Fruit fly (Drosophila melanogaster) whole organism, embryonic: ENCODE results near the gene CG43063.

Experiments used
- BEAF-32 ChIP-seq: fragments of 200-800 bp; sonication (Bioruptor generic); optimal IDR thresholded peaks from 3 replicates; lab custom pipeline; 2017; ENCODE audit warnings: missing biosample characterization, missing genetic modification characterization, mild to moderate bottlenecking, moderate library complexity, missing genetic modification reagents
- Bgb ChIP-seq: fragments of 200-800 bp; sonication (Bioruptor generic); IDR thresholded peaks from 2 replicates; pipeline ENCODE4 v1.3.6; 2022; ENCODE audit warnings: missing biosample characterization, missing genetic modification characterization; ENCODE audit not compliant: partially characterized antibody
- CG12942 ChIP-seq: fragments of 200-800 bp; sonication (Bioruptor generic); optimal IDR thresholded peaks from 3 replicates; lab custom pipeline; 2016; ENCODE audit warnings: missing biosample characterization, missing genetic modification characterization
- CG1603 ChIP-seq: fragments of 200-800 bp; sonication (Bioruptor generic); optimal IDR thresholded peaks from 2 replicates; lab custom pipeline; 2019; ENCODE audit warnings: missing biosample characterization, mild to moderate bottlenecking, missing genetic modification characterization, moderate library complexity
- CG16813 ChIP-seq: fragments of 200-800 bp; sonication (Bioruptor generic); IDR thresholded peaks from 3 replicates; pipeline ENCODE4 v1.3.6; 2022; ENCODE audit warnings: missing biosample characterization, missing genetic modification characterization; ENCODE audit not compliant: partially characterized antibody
- CG16863 ChIP-seq: fragments of 200-800 bp; sonication (Bioruptor generic); optimal IDR thresholded peaks from 3 replicates; lab custom pipeline; 2016; ENCODE audit warnings: missing biosample characterization, missing genetic modification characterization
- CG17186 ChIP-seq: fragments of 200-800 bp; sonication (Bioruptor generic); optimal IDR thresholded peaks from 3 replicates; lab custom pipeline; 2017; ENCODE audit warnings: missing biosample characterization, missing genetic modification reagents, missing genetic modification characterization
- CG17359 ChIP-seq: fragments of 200-800 bp; sonication (Bioruptor generic); optimal IDR thresholded peaks from 3 replicates; lab custom pipeline; 2018; ENCODE audit warnings: missing biosample characterization, mild to moderate bottlenecking, missing genetic modification characterization, moderate library complexity
- CG17361 ChIP-seq: fragments of 200-800 bp; sonication (Bioruptor generic); IDR thresholded peaks from 3 replicates; pipeline ENCODE4 v1.3.6; 2022; ENCODE audit warnings: missing biosample characterization, missing genetic modification characterization
- CG31365 ChIP-seq: fragments of 200-800 bp; sonication (Bioruptor generic); optimal IDR thresholded peaks from 2 replicates; lab custom pipeline; 2018; ENCODE audit warnings: missing biosample characterization, mild to moderate bottlenecking, missing genetic modification characterization
- CG31388 ChIP-seq: fragments of 200-800 bp; sonication (Bioruptor generic); optimal IDR thresholded peaks from 2 replicates; lab custom pipeline; 2016; ENCODE audit warnings: missing biosample characterization, missing genetic modification characterization
- CG32772 ChIP-seq: fragments of 200-800 bp; sonication (Bioruptor generic); IDR thresholded peaks from 2 replicates; pipeline ENCODE4 v1.3.6; 2022; ENCODE audit warnings: missing biosample characterization, missing genetic modification characterization
- CG33213 ChIP-seq: fragments of 200-800 bp; sonication (Bioruptor generic); optimal IDR thresholded peaks from 3 replicates; lab custom pipeline; 2016; ENCODE audit warnings: missing biosample characterization, missing genetic modification characterization
- CG6175 ChIP-seq: fragments of 200-800 bp; sonication (Bioruptor generic); IDR thresholded peaks from 3 replicates; pipeline ENCODE4 v1.3.6; 2022; ENCODE audit warnings: missing biosample characterization, missing genetic modification characterization
- CG6791 ChIP-seq: fragments of 200-800 bp; sonication (Bioruptor generic); IDR thresholded peaks from 3 replicates; pipeline ENCODE4 v1.3.6; 2022; ENCODE audit warnings: missing biosample characterization, missing genetic modification characterization; ENCODE audit not compliant: partially characterized antibody
- CG7556 ChIP-seq: fragments of 200-800 bp; sonication (Bioruptor generic); optimal IDR thresholded peaks from 2 replicates; lab custom pipeline; 2017; ENCODE audit warnings: missing biosample characterization, mild to moderate bottlenecking, missing genetic modification characterization
- CG7745 ChIP-seq: fragments of 200-800 bp; sonication (Bioruptor generic); optimal IDR thresholded peaks from 2 replicates; lab custom pipeline; 2018; ENCODE audit warnings: missing biosample characterization, mild to moderate bottlenecking, missing genetic modification characterization, moderate library complexity
- CG8944 ChIP-seq: fragments of 200-800 bp; sonication (Bioruptor generic); optimal IDR thresholded peaks from 3 replicates; lab custom pipeline; 2016; ENCODE audit warnings: missing biosample characterization, missing genetic modification characterization
- CkIIα-i1 ChIP-seq: fragments of 200-800 bp; sonication (Bioruptor generic); IDR thresholded peaks from 2 replicates; pipeline ENCODE4 v1.3.6; 2022; ENCODE audit warnings: missing biosample characterization, missing genetic modification characterization
- Doc2 ChIP-seq: fragments of 200-800 bp; sonication (Bioruptor generic); IDR thresholded peaks from 2 replicates; pipeline ENCODE4 v1.3.6; 2022; ENCODE audit warnings: missing biosample characterization, missing genetic modification characterization
- E2f2 ChIP-seq: fragments of 200-800 bp; sonication (Bioruptor generic); IDR thresholded peaks from 2 replicates; pipeline ENCODE4 v1.3.6; 2022; ENCODE audit warnings: missing biosample characterization, missing genetic modification characterization
- Eip74EF ChIP-seq, 2 experiments: fragments of 200-800 bp in 1 of 2; fragments of >200 bp in 1 of 2; sonication (Bioruptor generic) in 1 of 2; optimal IDR thresholded peaks; 2 replicates each; lab custom pipeline; 2017 to 2019; ENCODE audit warnings: missing biosample characterization in 2 of 2, missing genetic modification characterization in 2 of 2, mild to moderate bottlenecking in 1 of 2, moderate library complexity in 1 of 2
- HHEX ChIP-seq: fragments of 200-800 bp; sonication (Bioruptor generic); optimal IDR thresholded peaks from 3 replicates; lab custom pipeline; 2017; ENCODE audit warnings: missing biosample characterization, mild to moderate bottlenecking, missing genetic modification characterization, missing genetic modification reagents
- Hr78 ChIP-seq, 2 experiments: fragments of 200-800 bp in 1 of 2; fragments of >200 bp in 1 of 2; sonication (Bioruptor generic) in 1 of 2; optimal IDR thresholded peaks; 2 replicates each; lab custom pipeline; 2017 to 2019; ENCODE audit warnings: missing biosample characterization in 2 of 2, missing genetic modification characterization in 2 of 2, mild to moderate bottlenecking in 1 of 2, moderate library complexity in 1 of 2
- Lhr ChIP-seq: fragments of 200-800 bp; sonication (Bioruptor generic); optimal IDR thresholded peaks from 3 replicates; lab custom pipeline; 2017; ENCODE audit warnings: mild to moderate bottlenecking, missing biosample characterization, missing genetic modification reagents, missing genetic modification characterization
- Nf-YB ChIP-seq: fragments of 200-800 bp; sonication (Bioruptor generic); optimal IDR thresholded peaks from 3 replicates; lab custom pipeline; 2019; ENCODE audit warnings: missing biosample characterization, mild to moderate bottlenecking, missing genetic modification characterization, moderate library complexity
- Ssrp ChIP-seq: fragments of 200-800 bp; sonication (Bioruptor generic); optimal IDR thresholded peaks from 2 replicates; lab custom pipeline; 2018; ENCODE audit warnings: missing biosample characterization, mild to moderate bottlenecking, missing genetic modification characterization, moderate library complexity
- bbx ChIP-seq: fragments of 200-800 bp; sonication (Bioruptor generic); IDR thresholded peaks from 2 replicates; pipeline ENCODE4 v1.3.6; 2022; ENCODE audit warnings: missing biosample characterization, missing genetic modification characterization; ENCODE audit not compliant: partially characterized antibody
- bsh ChIP-seq, 2 experiments: fragments of 200-800 bp; sonication (Bioruptor generic); optimal IDR thresholded peaks; 2 replicates each; lab custom pipeline; 2017 to 2018; ENCODE audit warnings: mild to moderate bottlenecking in 2 of 2, missing biosample characterization in 2 of 2, missing genetic modification characterization in 2 of 2, moderate library complexity in 1 of 2
- btn ChIP-seq: fragments of 200-800 bp; sonication (Bioruptor generic); optimal IDR thresholded peaks from 2 replicates; lab custom pipeline; 2016; ENCODE audit warnings: missing biosample characterization, missing genetic modification characterization
- chinmo ChIP-seq: fragments of 200-800 bp; sonication (Bioruptor generic); IDR thresholded peaks from 4 replicates; pipeline ENCODE4 v1.3.6; 2022; ENCODE audit warnings: missing biosample characterization, missing genetic modification characterization; ENCODE audit not compliant: partially characterized antibody
- crp ChIP-seq, 2 experiments: fragments of 200-800 bp; sonication (Bioruptor generic); optimal IDR thresholded peaks; 2 replicates in 1 of 2; 3 replicates in 1 of 2; lab custom pipeline; 2017; ENCODE audit warnings: missing biosample characterization in 2 of 2, missing genetic modification characterization in 2 of 2, mild to moderate bottlenecking in 1 of 2, moderate library complexity in 1 of 2
- gfzf ChIP-seq: fragments of 200-800 bp; sonication (Bioruptor generic); optimal IDR thresholded peaks from 2 replicates; lab custom pipeline; 2016; ENCODE audit warnings: missing biosample characterization, mild to moderate bottlenecking, missing genetic modification characterization, moderate library complexity
- grau ChIP-seq: fragments of 200-800 bp; optimal IDR thresholded peaks from 3 replicates; lab custom pipeline; 2019; ENCODE audit warnings: missing biosample characterization, mild to moderate bottlenecking, missing genetic modification characterization, moderate library complexity
- gt ChIP-seq: fragments of 200-800 bp; sonication (Bioruptor generic); IDR thresholded peaks from 2 replicates; pipeline ENCODE4 v1.3.6; 2022; ENCODE audit warnings: missing biosample characterization, missing genetic modification characterization
- inv ChIP-seq: fragments of 200-800 bp; sonication (Bioruptor generic); IDR thresholded peaks from 2 replicates; pipeline ENCODE4 v1.3.6; 2022; ENCODE audit warnings: missing biosample characterization, missing genetic modification characterization; ENCODE audit not compliant: partially characterized antibody
- kah ChIP-seq: fragments of 200-800 bp; sonication (Bioruptor generic); optimal IDR thresholded peaks from 2 replicates; lab custom pipeline; 2018; ENCODE audit warnings: missing biosample characterization, mild to moderate bottlenecking, missing genetic modification characterization
- knrl ChIP-seq: fragments of 200-800 bp; sonication (Bioruptor generic); IDR thresholded peaks from 3 replicates; pipeline ENCODE4 v1.3.6; 2022; ENCODE audit warnings: missing biosample characterization, missing genetic modification characterization; ENCODE audit not compliant: partially characterized antibody
- lola ChIP-seq, 3 experiments: fragments of >200 bp in 2 of 3; fragments of 200-800 bp in 1 of 3; sonication (Bioruptor generic) in 1 of 3; optimal IDR thresholded peaks; 2 replicates each; lab custom pipeline; 2017 to 2019; ENCODE audit warnings: missing biosample characterization in 3 of 3, missing genetic modification characterization in 3 of 3, mild to moderate bottlenecking in 1 of 3, moderate library complexity in 1 of 3
- nmo ChIP-seq: fragments of 200-800 bp; sonication (Bioruptor generic); optimal IDR thresholded peaks from 2 replicates; lab custom pipeline; 2018; ENCODE audit warnings: missing biosample characterization, mild to moderate bottlenecking, missing genetic modification characterization, moderate library complexity
- pros ChIP-seq: fragments of 200-800 bp; sonication (Bioruptor generic); optimal IDR thresholded peaks from 3 replicates; lab custom pipeline; 2019; ENCODE audit warnings: missing biosample characterization, mild to moderate bottlenecking, missing genetic modification characterization, moderate library complexity
- pzg ChIP-seq: fragments of 200-800 bp; sonication (Bioruptor generic); optimal IDR thresholded peaks from 3 replicates; lab custom pipeline; 2018; ENCODE audit warnings: missing biosample characterization, mild to moderate bottlenecking, missing genetic modification characterization, moderate library complexity
- sim ChIP-seq: fragments of 200-800 bp; sonication (Bioruptor generic); IDR thresholded peaks from 2 replicates; pipeline ENCODE4 v1.3.6; 2022; ENCODE audit warnings: missing biosample characterization, missing genetic modification characterization
- sna ChIP-seq: fragments of 200-800 bp; sonication (Bioruptor generic); IDR thresholded peaks from 2 replicates; pipeline ENCODE4 v1.3.6; 2022; ENCODE audit warnings: missing biosample characterization, missing genetic modification characterization; ENCODE audit not compliant: partially characterized antibody
- vvl ChIP-seq: fragments of 200-800 bp; sonication (Bioruptor generic); IDR thresholded peaks from 2 replicates; pipeline ENCODE4 v1.3.6; 2022; ENCODE audit warnings: missing biosample characterization, missing genetic modification characterization
- wdn ChIP-seq: fragments of 200-800 bp; sonication (Bioruptor generic); IDR thresholded peaks from 2 replicates; pipeline ENCODE4 v1.3.6; 2022; ENCODE audit warnings: missing biosample characterization, missing genetic modification characterization
- wor ChIP-seq: fragments of 200-800 bp; sonication (Bioruptor generic); IDR thresholded peaks from 2 replicates; pipeline ENCODE4 v1.3.6; 2022; ENCODE audit warnings: missing biosample characterization, missing genetic modification characterization
- zen2 ChIP-seq: fragments of 200-800 bp; sonication (Bioruptor generic); IDR thresholded peaks from 3 replicates; pipeline ENCODE4 v1.3.6; 2022; ENCODE audit warnings: missing biosample characterization, missing genetic modification characterization; ENCODE audit not compliant: partially characterized antibody

The CG43063 gene

dm6 chr3R:13088395-13088794 lies 2.4 kb downstream of the CG43063 start, which contains the start of gene timeout (continued):
- no peak for TF ChIP-seq kah (GFP tag; lab: Kevin White, UChicago)
- no peak for TF ChIP-seq Hr78 (GFP tag; optimal IDR thresholded peaks at IDR 0.05; lab: Kevin White, UChicago)
- TF ChIP-seq E2f2 (GFP tag; lab: Robert Waterston, UW), result peak; percentile 89
- peak; percentile 28 for TF ChIP-seq Lhr (GFP tag; lab: Kevin White, UChicago)
- TF ChIP-seq inv, result peak; percentile 53
- TF ChIP-seq CG12942, result no peak
- no peak for TF ChIP-seq CG7745 (tag; lab: Kevin White, UChicago)
- TF ChIP-seq knrl, result peak; percentile 74; the same call in 2 of the 3 replicates
- TF ChIP-seq zen2 (GFP tag; lab: Robert Waterston, UW), result peak; percentile 36; the same call in 1 of the 3 replicates
- no peak for TF ChIP-seq CG31388
- no peak for TF ChIP-seq CkIIα-i1
- peak; percentile 3 for TF ChIP-seq grau (tag; lab: Kevin White, UChicago)
- no peak for TF ChIP-seq HHEX
- TF ChIP-seq CG6175 (GFP tag; lab: Robert Waterston, UW), result no peak
- no peak for TF ChIP-seq CG16863 (GFP tag; lab: Kevin White, UChicago)
- peak; percentile 70 for TF ChIP-seq Bgb
- TF ChIP-seq pzg (GFP tag; lab: Kevin White, UChicago), result peak; percentile 74
- peak; percentile 69; the same call in 1 of the 2 replicates for TF ChIP-seq sna (GFP tag; lab: Robert Waterston, UW)
- no peak for TF ChIP-seq CG32772 (GFP tag; lab: Robert Waterston, UW)
- peak; percentile 50 for TF ChIP-seq nmo (GFP tag; lab: Kevin White, UChicago)
- no peak for TF ChIP-seq CG8944
- no peak for TF ChIP-seq sim (GFP tag; lab: Robert Waterston, UW)
- no peak for TF ChIP-seq CG7556 (GFP tag; lab: Kevin White, UChicago)
- peak; percentile 70 for TF ChIP-seq bbx
- TF ChIP-seq pros, result no peak
- TF ChIP-seq CG16813 (GFP tag; lab: Robert Waterston, UW), result peak; percentile 67
- no peak for TF ChIP-seq wdn (GFP tag; lab: Robert Waterston, UW)
- TF ChIP-seq CG17359 (tag; lab: Kevin White, UChicago), result no peak
- 0 out of 4 replicates have a peak, but pooled peaks have one; percentile 26 for TF ChIP-seq chinmo (GFP tag; lab: Robert Waterston, UW)
- TF ChIP-seq CG33213 (GFP tag; lab: Kevin White, UChicago), result peak; percentile 27
- no peak for TF ChIP-seq lola (GFP tag; optimal IDR thresholded peaks at IDR 0.05; lab: Kevin White, UChicago)
- peak; percentile 45 for TF ChIP-seq gfzf (GFP tag; lab: Kevin White, UChicago)
- peak; percentile 76 for TF ChIP-seq CG6791 (GFP tag; lab: Robert Waterston, UW)
- no peak for TF ChIP-seq CG31365 (tag; lab: Kevin White, UChicago)
- no peak for TF ChIP-seq Ssrp
- TF ChIP-seq CG17361 (GFP tag; lab: Robert Waterston, UW), result no peak
- TF ChIP-seq crp (GFP tag; optimal IDR thresholded peaks at IDR 0.05; lab: Kevin White, UChicago), result peak; percentile 99 to 100
- no peak for TF ChIP-seq btn (GFP tag; lab: Kevin White, UChicago)
- no peak for TF ChIP-seq Eip74EF (GFP tag; optimal IDR thresholded peaks at IDR 0.05; lab: Kevin White, UChicago)
- no peak for TF ChIP-seq Nf-YB (GFP tag; lab: Kevin White, UChicago)
- no peak for TF ChIP-seq Doc2 (GFP tag; lab: Robert Waterston, UW)
- TF ChIP-seq BEAF-32, result peak; percentile 75
- peak; percentile 88 for TF ChIP-seq vvl
- no peak for TF ChIP-seq wor
- peak; percentile 81 for TF ChIP-seq CG1603
- peak; percentile 81 for TF ChIP-seq CG17186 (GFP tag; lab: Kevin White, UChicago)
- TF ChIP-seq gt (GFP tag; lab: Robert Waterston, UW), result no peak
- TF ChIP-seq bsh (GFP tag; optimal IDR thresholded peaks at IDR 0.05; lab: Kevin White, UChicago), result no peak
